Worm (Caenorhabditis elegans): ENCODE data around the gene H43E16.1.

ce11 chrII:6707496-6708260 is 33.6 kb downstream of the H43E16.1 start:
- no peak for TF ChIP-seq med-1 (GFP tag; optimal IDR thresholded peaks at IDR 0.05; ENCODE audit: insufficient read depth)
- TF ChIP-seq ref-1 (GFP tag; conservative IDR thresholded peaks at IDR 0.05), result no peak

All from whole organism, midembryonic.